Worm (Caenorhabditis elegans): ENCODE measurements around the gene Y57A10B.7.

The Y57A10B.7 gene

DNA sequence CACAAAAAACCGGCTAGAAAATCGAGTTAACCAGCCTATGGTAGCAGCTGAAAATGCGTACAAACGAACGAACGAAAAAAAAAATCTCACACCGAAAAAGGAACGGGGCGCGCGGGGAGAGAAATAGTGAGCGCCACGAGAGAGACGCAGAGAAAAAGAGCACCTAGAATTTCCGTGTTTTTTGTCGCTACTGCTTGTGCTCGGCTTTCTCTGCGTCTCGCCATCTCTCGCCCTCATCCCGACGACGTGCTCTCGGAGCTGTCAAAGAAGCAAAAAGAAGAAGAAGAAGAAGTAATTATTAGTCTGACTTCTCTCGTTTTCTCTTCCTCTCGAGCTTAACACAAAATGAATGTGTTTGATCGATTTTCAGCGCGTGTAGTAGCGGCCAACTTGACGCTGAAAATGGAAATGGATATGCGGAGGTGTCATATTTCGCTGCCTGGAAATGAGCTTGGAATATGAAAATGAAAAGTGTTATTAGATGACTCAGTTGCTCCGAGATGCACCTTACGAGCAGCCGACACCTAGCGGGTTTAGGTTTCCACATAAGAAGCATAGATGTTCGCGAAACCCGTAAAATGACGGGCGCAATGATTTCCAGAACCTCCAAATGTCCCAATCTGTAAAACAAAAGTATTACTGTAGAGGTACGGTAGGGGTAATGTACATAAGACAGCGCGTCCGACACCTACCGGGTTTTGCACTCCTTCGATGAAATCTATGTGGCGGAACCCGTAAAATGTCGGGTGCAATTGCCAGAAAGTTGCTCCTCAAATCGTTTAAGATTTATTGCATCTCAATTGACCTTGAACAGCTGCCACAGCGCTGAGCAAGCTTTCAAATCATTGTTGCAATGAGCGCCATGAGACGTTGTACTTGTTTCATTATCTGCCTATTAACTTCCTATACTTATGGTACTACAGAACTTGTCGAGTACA, 10.7 kb downstream of the Y57A10B.7 start, which contains the start of gene btb-14:
btb-14 (plus strand) TSS at position 839 of the 938 bp plus-strand sequence.
- TF ChIP-seq snpc-4 (GFP tag; optimal IDR thresholded peaks at IDR 0.05) (peak; percentile 41), snpc-4 (tag; optimal IDR thresholded peaks at IDR 0.05) (peak in 3 of 4 experiments; percentile 51 to 71 (median 61)), tbx-9 (tag; optimal IDR thresholded peaks at IDR 0.05; ENCODE audit: borderline replicate concordance) (no peak), K12H6.12 (tag; optimal IDR thresholded peaks at IDR 0.05) (peak; percentile 26), him-1 (tag; optimal IDR thresholded peaks at IDR 0.05) (no peak), F55B11.4 (tag; optimal IDR thresholded peaks at IDR 0.05; ENCODE audit: borderline replicate concordance, insufficient read depth) (no peak), hmg-1.2 (GFP tag; IDR thresholded peaks at IDR 0.05) (peak; percentile 84), zfh-2 (GFP tag; conservative IDR thresholded peaks at IDR 0.05) (peak; percentile 75)

DNA sequence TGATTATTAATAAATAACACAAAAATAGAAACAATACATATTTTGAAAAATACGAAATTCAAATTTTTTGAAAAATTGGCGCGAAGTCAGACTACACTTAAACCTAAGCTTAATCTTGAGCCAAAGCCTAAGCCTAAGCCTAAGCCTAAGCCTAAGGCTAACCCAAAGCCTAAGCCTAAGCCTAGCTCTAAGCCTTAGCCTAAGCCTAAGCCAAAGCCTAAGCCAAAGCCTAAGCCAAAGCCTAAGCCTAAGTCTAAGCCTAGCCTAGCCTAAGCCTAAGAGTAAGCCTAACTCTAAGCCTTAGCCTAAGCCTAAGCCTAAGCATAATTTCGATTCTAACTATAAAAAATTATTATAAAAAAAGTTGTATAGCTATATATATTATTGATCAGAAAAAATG, 12.7 kb downstream of the Y57A10B.7 start:
- no peak for TF ChIP-seq mel-28 (tag; optimal IDR thresholded peaks at IDR 0.05; ENCODE audit: borderline replicate concordance)
- no peak for TF ChIP-seq lin-40 (tag; optimal IDR thresholded peaks at IDR 0.05)
- TF ChIP-seq nhr-179 (tag; optimal IDR thresholded peaks at IDR 0.05): no peak
- TF ChIP-seq Y56A3A.18 (GFP tag; IDR thresholded peaks at IDR 0.05): no peak
- no peak for TF ChIP-seq aptf-2 (GFP tag; conservative IDR thresholded peaks at IDR 0.05)
- TF ChIP-seq K12H6.12 (tag; optimal IDR thresholded peaks at IDR 0.05): no peak
- TF ChIP-seq Y53F4B.3 (GFP tag; IDR thresholded peaks at IDR 0.05): no peak
- TF ChIP-seq akir-1 (GFP tag; optimal IDR thresholded peaks at IDR 0.05): no peak
- TF ChIP-seq snpc-1.1 (tag; optimal IDR thresholded peaks at IDR 0.05; ENCODE audit: insufficient read depth): no peak
- TF ChIP-seq lin-26 (GFP tag; IDR thresholded peaks at IDR 0.05): no peak
- TF ChIP-seq snpc-3.4 (tag; optimal IDR thresholded peaks at IDR 0.05): no peak

DNA sequence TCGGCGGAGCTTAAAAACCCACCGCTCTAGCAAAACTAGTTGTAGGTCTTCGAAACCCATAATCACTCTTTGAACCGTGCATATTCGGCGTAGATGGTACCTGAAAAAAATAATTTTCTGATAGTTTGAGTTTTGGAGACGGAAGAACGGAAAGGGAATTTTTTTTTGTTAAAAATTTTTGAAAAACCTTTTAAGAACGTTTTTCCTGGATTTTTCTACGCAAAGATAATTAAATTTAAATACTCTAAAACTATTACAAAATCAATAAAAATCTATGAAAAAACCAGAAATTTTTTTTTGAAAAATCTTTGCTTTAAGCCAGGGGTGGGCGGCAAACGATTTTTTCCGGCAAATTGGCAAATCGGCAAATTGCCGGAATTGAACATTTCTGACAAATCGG, 14.2 kb downstream of the Y57A10B.7 start, which contains the start of gene marc-5:
marc-5 (minus strand) TSS at position 101 of the 400 bp plus-strand sequence.
- TF ChIP-seq egl-44 (GFP tag; IDR thresholded peaks at IDR 0.05) (no peak), somi-1 (GFP tag; optimal IDR thresholded peaks at IDR 0.05) (no peak), lin-54 (GFP tag; optimal IDR thresholded peaks at IDR 0.05) (no peak), lin-40 (tag; optimal IDR thresholded peaks at IDR 0.05) (no peak), K12H6.12 (tag; optimal IDR thresholded peaks at IDR 0.05) (no peak)

DNA sequence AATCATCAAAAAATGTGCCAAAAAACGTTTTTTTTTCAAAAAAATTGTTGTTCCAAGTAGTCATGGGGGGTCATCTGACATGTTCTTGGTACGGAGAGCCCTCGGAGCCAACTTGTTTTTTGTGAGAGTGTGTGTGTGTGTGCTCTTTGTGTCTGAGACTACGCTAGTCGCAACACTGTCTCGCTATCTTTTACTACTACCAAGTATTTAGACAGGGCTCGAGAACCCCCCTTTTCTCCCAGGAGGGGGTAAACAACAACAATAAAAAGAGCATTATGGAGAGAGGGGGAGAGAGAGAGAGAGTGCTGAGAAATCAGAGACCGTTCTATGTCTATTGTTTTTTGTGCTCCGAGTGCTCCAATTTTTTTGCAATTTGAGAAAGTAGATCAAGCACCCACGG, 14.8 kb downstream of the Y57A10B.7 start:
- TF ChIP-seq gei-17 (GFP tag; optimal IDR thresholded peaks at IDR 0.05): no peak
- no peak for TF ChIP-seq sdz-38 (tag; optimal IDR thresholded peaks at IDR 0.05)
- no peak for TF ChIP-seq tbx-9 (tag; optimal IDR thresholded peaks at IDR 0.05; ENCODE audit: borderline replicate concordance)
- TF ChIP-seq unc-62 (GFP tag; optimal IDR thresholded peaks at IDR 0.05): no peak
- TF ChIP-seq tbp1 (GFP tag; optimal IDR thresholded peaks at IDR 0.05): no peak

DNA sequence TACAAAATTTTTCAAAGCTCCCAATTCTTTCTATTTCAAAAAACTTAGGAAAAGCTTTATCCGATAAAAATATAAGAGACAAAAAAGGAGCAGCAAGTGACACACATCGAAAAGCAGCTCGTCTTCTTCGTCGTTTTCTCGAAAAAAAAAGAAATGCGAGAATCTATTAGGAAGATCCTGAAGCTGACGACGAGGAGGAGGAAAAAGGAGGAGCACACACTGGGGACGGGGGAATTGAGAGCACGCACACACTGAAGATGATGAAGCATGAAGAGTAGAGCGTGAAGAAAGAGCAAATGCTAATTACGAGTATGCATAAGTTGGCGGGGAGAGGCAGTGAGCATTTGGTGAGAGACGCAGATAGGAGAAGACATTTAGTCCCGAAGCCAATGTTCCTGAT, 19.7 kb downstream of the Y57A10B.7 start:
- TF ChIP-seq hsf-1 (GFP tag; IDR thresholded peaks at IDR 0.05) (no peak), B0035.1 (tag; optimal IDR thresholded peaks at IDR 0.05) (no peak), aptf-2 (GFP tag; conservative IDR thresholded peaks at IDR 0.05) (no peak), rec-8 (tag; optimal IDR thresholded peaks at IDR 0.05) (no peak), mel-28 (tag; optimal IDR thresholded peaks at IDR 0.05; ENCODE audit: borderline replicate concordance) (no peak), D2030.7 (GFP tag; IDR thresholded peaks at IDR 0.05) (no peak), nfya-1 (tag; optimal IDR thresholded peaks at IDR 0.05; ENCODE audit: borderline replicate concordance, insufficient read depth) (no peak), ceh-58 (GFP tag; IDR thresholded peaks at IDR 0.05) (no peak), mes-4 (tag; optimal IDR thresholded peaks at IDR 0.05) (no peak), madf-6 (GFP tag; IDR thresholded peaks at IDR 0.05) (no peak), pbrm-1 (GFP tag; IDR thresholded peaks at IDR 0.05) (no peak), nfya-2 (GFP tag; IDR thresholded peaks at IDR 0.05) (no peak), lsy-27 (tag; optimal IDR thresholded peaks at IDR 0.05; ENCODE audit: borderline replicate concordance, insufficient read depth) (no peak)

All from whole organism, young adult.